Fruit fly (Drosophila melanogaster): ENCODE data around the gene CG3513.

DNA sequence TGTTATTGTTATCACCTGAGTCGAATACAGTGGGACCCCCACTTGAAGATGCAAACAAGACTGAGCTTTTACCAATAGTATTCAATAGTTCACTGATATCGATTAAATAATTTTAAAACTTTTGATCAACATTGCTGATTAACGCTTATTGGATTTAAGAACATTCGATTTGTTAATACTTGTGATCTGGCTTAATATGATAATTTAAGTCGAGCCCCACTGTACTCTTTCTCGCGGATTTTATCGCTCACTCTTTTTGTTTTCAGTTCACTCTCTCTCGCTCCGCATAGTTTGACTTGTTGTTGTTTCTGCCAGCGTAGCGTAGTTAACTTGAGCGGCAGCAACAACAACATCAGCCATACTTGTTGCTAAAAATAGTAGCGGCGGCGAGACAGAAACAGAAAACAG is 37.3 kb downstream of the CG3513 start:
- TF ChIP-seq CG34406 (GFP tag; optimal IDR thresholded peaks at IDR 0.05) (peak; percentile 99), CG7368 (GFP tag; optimal IDR thresholded peaks at IDR 0.05) (peak; percentile 99), OdsH (GFP tag; optimal IDR thresholded peaks at IDR 0.05) (peak; percentile 99), Eip75B (GFP tag; optimal IDR thresholded peaks at IDR 0.05) (peak; percentile 99), Blimp-1 (GFP tag; optimal IDR thresholded peaks at IDR 0.05) (peak; percentile 94), Hr39 (GFP tag; optimal IDR thresholded peaks at IDR 0.05) (peak; percentile 99), CG10669 (GFP tag; optimal IDR thresholded peaks at IDR 0.05) (peak; percentile 99), ss (GFP tag; optimal IDR thresholded peaks at IDR 0.05) (peak; percentile 97 to 98), cyc (GFP tag; optimal IDR thresholded peaks at IDR 0.05) (peak; percentile 99)

Measured in whole organism, prepupa.